Fruit fly (Drosophila melanogaster) whole organism, pupa: ENCODE results near the gene Smg5.

ENCODE experiments used
- CG12605 ChIP-seq: fragments of 200-800 bp; sonication (Bioruptor generic); IDR thresholded peaks from 2 replicates; pipeline ENCODE4 v1.3.6; 2022; ENCODE audit warnings: missing biosample characterization, missing genetic modification characterization
- CG14655 ChIP-seq: fragments of 200-800 bp; sonication (Bioruptor generic); optimal IDR thresholded peaks from 3 replicates; lab custom pipeline; 2017; ENCODE audit warnings: mild to moderate bottlenecking, missing biosample characterization, missing genetic modification reagents, missing genetic modification characterization
- D1 ChIP-seq: fragments of 200-800 bp; sonication (Bioruptor generic); optimal IDR thresholded peaks from 2 replicates; lab custom pipeline; 2018; ENCODE audit warnings: missing biosample characterization, mild to moderate bottlenecking, missing genetic modification characterization, moderate library complexity
- Ets98B ChIP-seq: fragments of 200-800 bp; sonication (Bioruptor generic); IDR thresholded peaks from 2 replicates; pipeline ENCODE4 v1.3.6; 2022; ENCODE audit warnings: missing biosample characterization, missing genetic modification characterization

dm6 chr2L:13900111-13900930, 4.1 kb downstream of the Smg5 start:
- TF ChIP-seq CG12605 (GFP tag; lab: Robert Waterston, UW) = no peak
- no peak for TF ChIP-seq D1 (tag; lab: Kevin White, UChicago)
- TF ChIP-seq Ets98B = no peak
- TF ChIP-seq CG14655 = no peak
